Worm (Caenorhabditis elegans) whole organism, young adult: Measurements from ENCODE around the gene F53E4.1.
A peak's percentile ranks its signal among the peaks of the same experiment; 100 is the strongest.

Experiments used
- B0035.1 ChIP-seq: sonication (generic microtip); optimal IDR thresholded peaks from 2 replicates; lab custom pipeline; 2016; ENCODE audit warnings: missing genetic modification characterization, mild to moderate bottlenecking, missing compliant biosample characterization, missing genotype, missing genetic modification reagents
- B0336.3 ChIP-seq: fragments of 200-800 bp; sonication (Bioruptor generic); IDR thresholded peaks from 2 replicates; pipeline ENCODE4 v1.3.6; 2022; ENCODE audit warnings: missing genetic modification characterization, missing compliant biosample characterization
- C17E4.6 ChIP-seq: fragments of 200-800 bp; sonication (Bioruptor generic); IDR thresholded peaks from 2 replicates; pipeline ENCODE4 v1.3.6; 2022; ENCODE audit warnings: missing genetic modification reagents, missing genetic modification characterization, missing compliant biosample characterization
- F10E7.11 ChIP-seq: sonication (generic microtip); optimal IDR thresholded peaks from 2 replicates; lab custom pipeline; 2017; ENCODE audit warnings: mild to moderate bottlenecking, missing genetic modification characterization, moderate library complexity, missing compliant biosample characterization
- F37B4.10 ChIP-seq: fragments of 200-800 bp; sonication (Bioruptor generic); IDR thresholded peaks from 2 replicates; pipeline ENCODE4 v1.3.6; 2022; ENCODE audit warnings: missing genetic modification characterization, missing compliant biosample characterization
- F52B5.7 ChIP-seq: sonication (generic microtip); optimal IDR thresholded peaks from 2 replicates; lab custom pipeline; 2016; ENCODE audit warnings: mild to moderate bottlenecking, missing genetic modification characterization, missing compliant biosample characterization
- K11D2.4 ChIP-seq: fragments of 200-800 bp; sonication (Bioruptor generic); IDR thresholded peaks from 2 replicates; pipeline ENCODE4 v1.3.6; 2022; ENCODE audit warnings: missing genetic modification reagents, missing genetic modification characterization, missing compliant biosample characterization
- Y79H2A.3 ChIP-seq: fragments of 200-800 bp; sonication (Bioruptor generic); conservative IDR thresholded peaks from 2 replicates; pipeline ENCODE4 v1.3.6; 2022; ENCODE audit warnings: missing genetic modification reagents, missing genetic modification characterization, missing compliant biosample characterization
- attf-3 ChIP-seq: fragments of 200-800 bp; sonication (Bioruptor generic); conservative IDR thresholded peaks from 2 replicates; pipeline ENCODE4 v1.3.6; 2022; ENCODE audit warnings: missing genetic modification reagents, missing genetic modification characterization, missing compliant biosample characterization
- attf-5 ChIP-seq: fragments of 200-800 bp; sonication (Bioruptor generic); optimal IDR thresholded peaks from 2 replicates; lab custom pipeline; 2018; ENCODE audit warnings: mild to moderate bottlenecking, missing genetic modification characterization, missing compliant biosample characterization
- bed-1 ChIP-seq: fragments of 200-800 bp; sonication (Bioruptor generic); IDR thresholded peaks from 2 replicates; pipeline ENCODE4 v1.3.6; 2022; ENCODE audit warnings: missing genetic modification reagents, missing genetic modification characterization, missing compliant biosample characterization
- cebp-1 ChIP-seq, 2 experiments: fragments of 200-800 bp in 1 of 2; sonication (Bioruptor generic) in 1 of 2; sonication (generic microtip) in 1 of 2; IDR thresholded peaks in 1 of 2; optimal IDR thresholded peaks in 1 of 2; 2 replicates each; pipeline versions ENCODE4 v1.3.6 to Lab custom; 2017 to 2022; ENCODE audit warnings: missing compliant biosample characterization in 2 of 2, missing genetic modification characterization in 2 of 2, mild to moderate bottlenecking in 1 of 2, missing genetic modification reagents in 1 of 2, moderate library complexity in 1 of 2
- ceh-100 ChIP-seq: fragments of 200-800 bp; sonication (Bioruptor generic); IDR thresholded peaks from 2 replicates; pipeline ENCODE4 v1.3.6; 2022; ENCODE audit warnings: missing genetic modification reagents, missing genetic modification characterization, missing compliant biosample characterization
- die-1 ChIP-seq: sonication (generic microtip); optimal IDR thresholded peaks from 2 replicates; lab custom pipeline; 2016; ENCODE audit warnings: missing genotype, mild to moderate bottlenecking, missing genetic modification characterization, missing compliant biosample characterization
- dox-1 ChIP-seq: fragments of 200-800 bp; sonication (Bioruptor generic); IDR thresholded peaks from 2 replicates; pipeline ENCODE4 v1.3.6; 2022; ENCODE audit warnings: missing genetic modification reagents, missing genetic modification characterization, missing compliant biosample characterization
- dpl-1 ChIP-seq: fragments of 150-350 bp; optimal IDR thresholded peaks from 2 replicates; lab custom pipeline; 2014; ENCODE audit warnings: missing biosample characterization, missing genetic modification reagents, missing genetic modification characterization
- egrh-3 ChIP-seq: fragments of 200-800 bp; sonication (Bioruptor generic); IDR thresholded peaks from 2 replicates; pipeline ENCODE4 v1.3.6; 2022; ENCODE audit warnings: missing genetic modification reagents, missing genetic modification characterization, missing compliant biosample characterization
- ekl-4 ChIP-seq: fragments of 200-800 bp; sonication (Bioruptor generic); IDR thresholded peaks from 2 replicates; pipeline ENCODE4 v1.3.6; 2022; ENCODE audit warnings: missing genetic modification reagents, missing genetic modification characterization, missing compliant biosample characterization
- ets-4 ChIP-seq: fragments of 200-800 bp; sonication (Bioruptor generic); optimal IDR thresholded peaks from 2 replicates; lab custom pipeline; 2018; ENCODE audit warnings: mild to moderate bottlenecking, missing genetic modification characterization, missing compliant biosample characterization
- gei-17 ChIP-seq: fragments of 200-800 bp; sonication (Bioruptor generic); optimal IDR thresholded peaks from 2 replicates; lab custom pipeline; 2018; ENCODE audit warnings: mild to moderate bottlenecking, missing genetic modification characterization, missing compliant biosample characterization
- hmg-1.2 ChIP-seq: fragments of 200-800 bp; sonication (Bioruptor generic); IDR thresholded peaks from 2 replicates; pipeline ENCODE4 v1.3.6; 2022; ENCODE audit warnings: missing genetic modification reagents, missing genetic modification characterization, missing compliant biosample characterization
- hmg-20 ChIP-seq: fragments of 200-800 bp; sonication (Bioruptor generic); IDR thresholded peaks from 2 replicates; pipeline ENCODE4 v1.3.6; 2022; ENCODE audit warnings: missing genetic modification reagents, missing genetic modification characterization, missing compliant biosample characterization
- hsf-1 ChIP-seq: fragments of 200-800 bp; sonication (Bioruptor generic); IDR thresholded peaks from 2 replicates; pipeline ENCODE4 v1.3.6; 2022; ENCODE audit warnings: missing genetic modification reagents, missing genetic modification characterization, missing compliant biosample characterization
- let-526 ChIP-seq: fragments of 200-800 bp; sonication (Bioruptor generic); IDR thresholded peaks from 2 replicates; pipeline ENCODE4 v1.3.6; 2022; ENCODE audit warnings: missing genetic modification reagents, missing genetic modification characterization, missing compliant biosample characterization
- nfya-1 ChIP-seq: sonication (generic microtip); optimal IDR thresholded peaks from 2 replicates; lab custom pipeline; 2017; ENCODE audit warnings: antibody characterized with exemption, missing compliant biosample characterization, missing genetic modification characterization, borderline replicate concordance; ENCODE audit not compliant: insufficient read depth
- nhr-179 ChIP-seq: sonication (generic microtip); optimal IDR thresholded peaks from 2 replicates; lab custom pipeline; 2016; ENCODE audit warnings: mild to moderate bottlenecking, missing genetic modification characterization, missing compliant biosample characterization
- nhr-27 ChIP-seq: fragments of 200-800 bp; sonication (Bioruptor generic); optimal IDR thresholded peaks from 2 replicates; lab custom pipeline; 2018; ENCODE audit warnings: mild to moderate bottlenecking, missing genetic modification characterization, moderate library complexity, missing compliant biosample characterization
- nhr-80 ChIP-seq: sonication (generic microtip); optimal IDR thresholded peaks from 2 replicates; lab custom pipeline; 2016; ENCODE audit warnings: missing genetic modification characterization, missing compliant biosample characterization
- pha-4 ChIP-seq: fragments of 150-350 bp; sonication (generic microtip); optimal IDR thresholded peaks from 2 replicates; lab custom pipeline; 2014; ENCODE audit warnings: missing biosample characterization, missing genetic modification reagents, missing genetic modification characterization
- snpc-1.3 ChIP-seq: sonication (generic microtip); optimal IDR thresholded peaks from 2 replicates; lab custom pipeline; 2017; ENCODE audit warnings: missing genetic modification characterization, mild to moderate bottlenecking, missing compliant biosample characterization, antibody characterized with exemption, moderate library complexity, missing genotype, missing genetic modification reagents; ENCODE audit not compliant: insufficient read depth
- snpc-3.4 ChIP-seq: sonication (generic microtip); optimal IDR thresholded peaks from 2 replicates; lab custom pipeline; 2017; ENCODE audit warnings: missing genetic modification characterization, mild to moderate bottlenecking, missing compliant biosample characterization, antibody characterized with exemption, moderate library complexity, missing genotype, missing genetic modification reagents
- snpc-4 ChIP-seq, 5 experiments: fragments of 150-350 bp in 1 of 5; sonication (generic microtip) in 4 of 5; optimal IDR thresholded peaks; 2 replicates each; lab custom pipeline; 2014 to 2018; ENCODE audit warnings: missing genetic modification characterization in 5 of 5, missing biosample characterization in 3 of 5, antibody characterized with exemption in 2 of 5, mild to moderate bottlenecking in 2 of 5, missing compliant biosample characterization in 2 of 5, missing genotype in 2 of 5, moderate library complexity in 2 of 5, missing genetic modification reagents in 1 of 5
- somi-1 ChIP-seq: fragments of 200-800 bp; sonication (Bioruptor generic); optimal IDR thresholded peaks from 2 replicates; lab custom pipeline; 2018; ENCODE audit warnings: mild to moderate bottlenecking, missing genetic modification characterization, missing compliant biosample characterization
- tbp1 ChIP-seq: fragments of 200-800 bp; sonication (Bioruptor generic); optimal IDR thresholded peaks from 2 replicates; lab custom pipeline; 2018; ENCODE audit warnings: mild to moderate bottlenecking, missing genetic modification characterization, missing compliant biosample characterization
- ztf-25 ChIP-seq: fragments of 200-800 bp; sonication (Bioruptor generic); IDR thresholded peaks from 2 replicates; pipeline ENCODE4 v1.3.6; 2022; ENCODE audit warnings: missing genetic modification reagents, missing genetic modification characterization, missing compliant biosample characterization
- ztf-28 ChIP-seq: fragments of 200-800 bp; sonication (Bioruptor generic); IDR thresholded peaks from 2 replicates; pipeline ENCODE4 v1.3.6; 2022; ENCODE audit warnings: missing genetic modification reagents, missing genetic modification characterization, missing compliant biosample characterization

The F53E4.1 gene

DNA sequence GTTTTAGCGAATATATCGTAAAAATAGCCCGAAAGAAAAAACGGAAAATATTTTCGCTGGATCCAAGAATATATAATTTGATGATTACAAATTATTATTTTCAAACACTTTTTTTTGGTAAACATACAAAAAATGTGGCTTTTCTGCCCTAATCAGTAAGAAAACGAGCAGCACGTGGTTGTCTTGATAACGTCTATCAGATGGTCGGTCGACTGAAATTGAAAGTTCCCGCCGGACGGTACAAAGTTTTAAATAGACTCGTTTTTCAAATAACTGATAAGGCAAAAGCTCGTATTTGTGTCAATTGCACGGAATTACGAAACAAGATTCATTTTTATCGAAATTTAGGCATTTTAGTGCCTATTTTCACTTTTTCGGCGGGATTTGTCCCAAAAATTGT, 1.4 kb downstream of the F53E4.1 start (continued):
- TF ChIP-seq snpc-1.3 (tag; lab: Kevin White, UChicago) (no peak), nhr-179 (no peak), die-1 (tag; lab: Kevin White, UChicago) (no peak), ets-4 (GFP tag; lab: Kevin White, UChicago) (no peak), somi-1 (GFP tag; lab: Kevin White, UChicago) (no peak), bed-1 (GFP tag; lab: Robert Waterston, UW) (no peak), Y79H2A.3 (GFP tag; lab: Robert Waterston, UW) (no peak), nfya-1 (tag; lab: Kevin White, UChicago) (no peak), pha-4 (peak; percentile 72), B0336.3 (GFP tag; lab: Robert Waterston, UW) (no peak), let-526 (GFP tag; lab: Robert Waterston, UW) (no peak), snpc-3.4 (tag; lab: Kevin White, UChicago) (no peak), gei-17 (no peak), B0035.1 (tag; lab: Kevin White, UChicago) (no peak), ekl-4 (GFP tag; lab: Robert Waterston, UW) (no peak), F37B4.10 (no peak), dpl-1 (GFP tag; lab: Kevin White, UChicago) (no peak), egrh-3 (GFP tag; lab: Robert Waterston, UW) (no peak), attf-3 (GFP tag; lab: Robert Waterston, UW) (no peak), ztf-28 (GFP tag; lab: Robert Waterston, UW) (no peak), snpc-4 (GFP tag; optimal IDR thresholded peaks at IDR 0.05; lab: Kevin White, UChicago) (no peak), snpc-4 (tag; optimal IDR thresholded peaks at IDR 0.05; lab: Kevin White, UChicago) (no peak), F10E7.11 (tag; lab: Kevin White, UChicago) (no peak), ztf-25 (GFP tag; lab: Robert Waterston, UW) (no peak), K11D2.4 (no peak), ceh-100 (GFP tag; lab: Robert Waterston, UW) (no peak), hsf-1 (GFP tag; lab: Robert Waterston, UW) (no peak), hmg-20 (no peak), tbp1 (peak; percentile 25), nhr-27 (tag; lab: Kevin White, UChicago) (no peak)
- TF ChIP-seq, all 124 proteins: peak for 11

DNA sequence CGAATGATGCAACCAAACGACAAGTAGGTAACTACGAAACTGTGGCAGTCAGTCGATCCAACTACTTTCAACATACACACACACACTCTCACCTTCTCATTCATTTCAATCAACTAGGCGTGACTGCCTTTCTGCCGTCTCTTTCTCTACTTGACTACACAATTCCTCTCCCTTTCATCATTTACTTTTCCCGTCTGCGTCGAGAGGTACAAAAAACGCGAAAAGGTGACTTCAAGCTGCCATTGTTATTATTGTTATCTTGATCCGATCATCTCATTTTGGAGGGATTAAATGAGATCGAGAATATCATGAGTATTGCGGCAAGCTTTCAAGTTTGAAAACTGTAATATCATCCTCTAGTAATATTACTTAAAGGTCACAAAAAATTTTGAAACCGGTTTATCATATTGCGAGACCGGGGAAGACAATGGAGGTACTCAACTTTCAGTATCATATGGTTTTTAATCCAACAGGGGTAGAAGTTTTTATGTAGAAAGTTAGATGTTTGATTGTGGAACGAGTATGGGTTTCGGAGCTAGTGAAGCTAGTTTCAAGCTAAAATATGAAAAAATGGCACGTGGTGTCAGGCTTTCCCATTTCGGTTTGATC, 3.9 kb downstream of the F53E4.1 start:
- 0 out of 2 replicates have a peak, but pooled peaks have one; percentile 26 for TF ChIP-seq dox-1 (GFP tag; lab: Robert Waterston, UW)
- TF ChIP-seq C17E4.6 (GFP tag; lab: Robert Waterston, UW): no peak
- no peak for TF ChIP-seq gei-17
- peak; percentile 45 for TF ChIP-seq nhr-80 (tag; lab: Kevin White, UChicago)
- TF ChIP-seq hmg-1.2 (GFP tag; lab: Robert Waterston, UW): peak; percentile 40; the same call in 1 of the 2 replicates
- no peak for TF ChIP-seq F52B5.7 (tag; lab: Kevin White, UChicago)
- peak; percentile 33 for TF ChIP-seq attf-5
- TF ChIP-seq cebp-1 (GFP tag; IDR thresholded peaks at IDR 0.05; lab: Robert Waterston, UW): no peak
- peak; percentile 70 for TF ChIP-seq cebp-1 (tag; optimal IDR thresholded peaks at IDR 0.05; lab: Kevin White, UChicago)
- TF ChIP-seq, all 124 proteins: peak for 5
